Fruit fly (Drosophila melanogaster): ENCODE measurements around the gene smo.

dm6 chr2L:321148-321547 lies 43.8 kb downstream of the smo start, which contains the start of gene CG11911:
- TF ChIP-seq bab1 (GFP tag; optimal IDR thresholded peaks at IDR 0.05) = no peak
- TF ChIP-seq CG7101 (tag; optimal IDR thresholded peaks at IDR 0.05) = no peak
- no peak for TF ChIP-seq CG7045 (GFP tag; optimal IDR thresholded peaks at IDR 0.05)
- TF ChIP-seq CG1620 (GFP tag; optimal IDR thresholded peaks at IDR 0.05) = no peak
- no peak for TF ChIP-seq tj (GFP tag; optimal IDR thresholded peaks at IDR 0.05)
- TF ChIP-seq Crg-1 (GFP tag; optimal IDR thresholded peaks at IDR 0.05) = no peak
- TF ChIP-seq pad (GFP tag; optimal IDR thresholded peaks at IDR 0.05) = no peak
- no peak for TF ChIP-seq kay (GFP tag; ENCODE audit: borderline replicate concordance)
- no peak for TF ChIP-seq CG33017 (tag; optimal IDR thresholded peaks at IDR 0.05)
